Fruit fly (Drosophila melanogaster) whole organism, embryonic: Measurements from ENCODE around the gene CG14669.

ENCODE experiments used
- ATbp ChIP-seq: fragments of 200-800 bp; sonication (Bioruptor generic); optimal IDR thresholded peaks from 2 replicates; lab custom pipeline; 2017; ENCODE audit warnings: missing biosample characterization, mild to moderate bottlenecking, missing genetic modification characterization, missing genetic modification reagents
- Antp ChIP-seq: fragments of 200-800 bp; sonication (Bioruptor generic); optimal IDR thresholded peaks from 3 replicates; lab custom pipeline; 2016; ENCODE audit warnings: missing biosample characterization, missing genetic modification characterization
- B-H2 ChIP-seq: fragments of 200-800 bp; sonication (Bioruptor generic); optimal IDR thresholded peaks from 2 replicates; lab custom pipeline; 2018; ENCODE audit warnings: missing biosample characterization, mild to moderate bottlenecking, missing genetic modification characterization
- Bgb ChIP-seq: fragments of 200-800 bp; sonication (Bioruptor generic); IDR thresholded peaks from 2 replicates; pipeline ENCODE4 v1.3.6; 2022; ENCODE audit warnings: missing biosample characterization, missing genetic modification characterization; ENCODE audit not compliant: partially characterized antibody
- CG1024 ChIP-seq: fragments of 200-800 bp; sonication (Bioruptor generic); IDR thresholded peaks from 2 replicates; pipeline ENCODE4 v1.3.6; 2022; ENCODE audit warnings: missing biosample characterization, missing genetic modification characterization
- CG10462 ChIP-seq: fragments of 200-800 bp; sonication (Bioruptor generic); optimal IDR thresholded peaks from 2 replicates; lab custom pipeline; 2016; ENCODE audit warnings: missing biosample characterization, missing genetic modification characterization
- CG10654 ChIP-seq: fragments of 200-800 bp; sonication (Bioruptor generic); optimal IDR thresholded peaks from 2 replicates; lab custom pipeline; 2016; ENCODE audit warnings: missing biosample characterization, missing genetic modification characterization
- CG12155 ChIP-seq: fragments of 200-800 bp; sonication (Bioruptor generic); optimal IDR thresholded peaks from 3 replicates; lab custom pipeline; 2016; ENCODE audit warnings: missing biosample characterization, missing genetic modification characterization
- CG13775 ChIP-seq: fragments of 200-800 bp; sonication (Bioruptor generic); optimal IDR thresholded peaks from 3 replicates; lab custom pipeline; 2017; ENCODE audit warnings: missing biosample characterization, mild to moderate bottlenecking, missing genetic modification characterization
- CG15479 ChIP-seq: fragments of 200-800 bp; sonication (Bioruptor generic); optimal IDR thresholded peaks from 3 replicates; lab custom pipeline; 2019; ENCODE audit warnings: missing biosample characterization, mild to moderate bottlenecking, missing genetic modification characterization, moderate library complexity
- CG1647 ChIP-seq: fragments of 200-800 bp; sonication (Bioruptor generic); optimal IDR thresholded peaks from 3 replicates; lab custom pipeline; 2016; ENCODE audit warnings: missing biosample characterization, missing genetic modification characterization
- CG17802 ChIP-seq: fragments of 200-800 bp; sonication (Bioruptor generic); optimal IDR thresholded peaks from 2 replicates; lab custom pipeline; 2018; ENCODE audit warnings: missing biosample characterization, mild to moderate bottlenecking, missing genetic modification characterization, moderate library complexity
- CG31224 ChIP-seq: fragments of 200-800 bp; sonication (Bioruptor generic); IDR thresholded peaks from 2 replicates; pipeline ENCODE4 v1.3.6; 2022; ENCODE audit warnings: missing biosample characterization, missing genetic modification characterization
- CG3163 ChIP-seq: fragments of 200-800 bp; sonication (Bioruptor generic); optimal IDR thresholded peaks from 3 replicates; lab custom pipeline; 2016; ENCODE audit warnings: missing biosample characterization, missing genetic modification characterization
- CG32772 ChIP-seq: fragments of 200-800 bp; sonication (Bioruptor generic); IDR thresholded peaks from 2 replicates; pipeline ENCODE4 v1.3.6; 2022; ENCODE audit warnings: missing biosample characterization, missing genetic modification characterization
- CG6272 ChIP-seq: fragments of 200-800 bp; sonication (Bioruptor generic); IDR thresholded peaks from 2 replicates; pipeline ENCODE4 v1.3.6; 2022; ENCODE audit warnings: missing biosample characterization, missing genetic modification characterization
- CG7786 ChIP-seq: fragments of 200-800 bp; sonication (Bioruptor generic); optimal IDR thresholded peaks from 2 replicates; lab custom pipeline; 2016; ENCODE audit warnings: missing biosample characterization, missing genetic modification characterization
- CG9797 ChIP-seq: fragments of 200-800 bp; sonication (Bioruptor generic); optimal IDR thresholded peaks from 3 replicates; lab custom pipeline; 2018; ENCODE audit warnings: missing biosample characterization, mild to moderate bottlenecking, missing genetic modification characterization
- D19A ChIP-seq: fragments of 200-800 bp; optimal IDR thresholded peaks from 3 replicates; lab custom pipeline; 2019; ENCODE audit warnings: missing biosample characterization, mild to moderate bottlenecking, missing genetic modification characterization, moderate library complexity
- Ets97D ChIP-seq: fragments of 200-800 bp; sonication (Bioruptor generic); optimal IDR thresholded peaks from 3 replicates; lab custom pipeline; 2016; ENCODE audit warnings: missing biosample characterization, missing genetic modification characterization
- GATAe ChIP-seq: fragments of 200-800 bp; sonication (Bioruptor generic); conservative IDR thresholded peaks from 2 replicates; pipeline ENCODE4 v1.3.6; 2022; ENCODE audit warnings: missing biosample characterization, missing genetic modification characterization
- HLH3B ChIP-seq: fragments of 200-800 bp; sonication (Bioruptor generic); IDR thresholded peaks from 2 replicates; pipeline ENCODE4 v1.3.6; 2022; ENCODE audit warnings: missing biosample characterization, missing genetic modification characterization
- Hsf ChIP-seq: fragments of 200-800 bp; sonication (Bioruptor generic); optimal IDR thresholded peaks from 3 replicates; lab custom pipeline; 2016; ENCODE audit warnings: missing biosample characterization, missing genetic modification characterization
- Mrtf ChIP-seq: fragments of 200-800 bp; sonication (Bioruptor generic); IDR thresholded peaks from 3 replicates; pipeline ENCODE4 v1.3.6; 2022; ENCODE audit warnings: missing biosample characterization, missing genetic modification characterization
- Myb ChIP-seq: fragments of 200-800 bp; sonication (Bioruptor generic); optimal IDR thresholded peaks from 2 replicates; lab custom pipeline; 2016; ENCODE audit warnings: missing biosample characterization, missing genetic modification characterization
- NC2β ChIP-seq: fragments of 200-800 bp; sonication (Bioruptor generic); optimal IDR thresholded peaks from 2 replicates; lab custom pipeline; 2016; ENCODE audit warnings: missing biosample characterization, missing genetic modification characterization
- Optix ChIP-seq: fragments of 200-800 bp; sonication (Bioruptor generic); IDR thresholded peaks from 3 replicates; pipeline ENCODE4 v1.3.6; 2022; ENCODE audit warnings: missing biosample characterization, missing genetic modification characterization
- Sin3A ChIP-seq: fragments of >200 bp; optimal IDR thresholded peaks from 2 replicates; lab custom pipeline; 2018
- Sox100B ChIP-seq: fragments of 200-800 bp; sonication (Bioruptor generic); optimal IDR thresholded peaks from 3 replicates; lab custom pipeline; 2018; ENCODE audit warnings: missing biosample characterization, mild to moderate bottlenecking, missing genetic modification characterization
- Vsx1 ChIP-seq: fragments of 200-800 bp; sonication (Bioruptor generic); optimal IDR thresholded peaks from 2 replicates; lab custom pipeline; 2017; ENCODE audit warnings: missing biosample characterization, mild to moderate bottlenecking, missing genetic modification characterization, missing genetic modification reagents
- Xbp1 ChIP-seq: fragments of 200-800 bp; sonication (Bioruptor generic); optimal IDR thresholded peaks from 3 replicates; lab custom pipeline; 2016; ENCODE audit warnings: missing biosample characterization, mild to moderate bottlenecking, missing genetic modification characterization
- ase ChIP-seq: fragments of 200-800 bp; sonication (Bioruptor generic); IDR thresholded peaks from 3 replicates; pipeline ENCODE4 v1.3.6; 2022; ENCODE audit warnings: missing biosample characterization, missing genetic modification characterization
- az2 ChIP-seq: fragments of 200-800 bp; sonication (Bioruptor generic); optimal IDR thresholded peaks from 3 replicates; lab custom pipeline; 2016; ENCODE audit warnings: missing biosample characterization, missing genetic modification characterization
- cato ChIP-seq: fragments of 200-800 bp; sonication (Bioruptor generic); optimal IDR thresholded peaks from 2 replicates; lab custom pipeline; 2016; ENCODE audit warnings: missing biosample characterization, missing genetic modification characterization, borderline replicate concordance
- eve ChIP-seq, 2 experiments: fragments of >200 bp; optimal IDR thresholded peaks; 2 replicates each; lab custom pipeline; 2017; ENCODE audit warnings: missing biosample characterization in 2 of 2, missing genetic modification characterization in 2 of 2
- gce ChIP-seq: fragments of 200-800 bp; sonication (Bioruptor generic); IDR thresholded peaks from 3 replicates; pipeline ENCODE4 v1.3.6; 2022; ENCODE audit warnings: missing biosample characterization, missing genetic modification characterization
- gem ChIP-seq: fragments of 200-800 bp; sonication (Bioruptor generic); optimal IDR thresholded peaks from 2 replicates; lab custom pipeline; 2019; ENCODE audit warnings: missing biosample characterization, mild to moderate bottlenecking, missing genetic modification characterization, moderate library complexity
- grau ChIP-seq: fragments of 200-800 bp; optimal IDR thresholded peaks from 3 replicates; lab custom pipeline; 2019; ENCODE audit warnings: missing biosample characterization, mild to moderate bottlenecking, missing genetic modification characterization, moderate library complexity
- hbn ChIP-seq: fragments of 200-800 bp; sonication (Bioruptor generic); IDR thresholded peaks from 2 replicates; pipeline ENCODE4 v1.3.6; 2022; ENCODE audit warnings: missing biosample characterization, missing genetic modification characterization; ENCODE audit not compliant: partially characterized antibody
- insv ChIP-seq, 2 experiments: fragments of 200-800 bp; sonication (Bioruptor generic); optimal IDR thresholded peaks; 3 replicates each; lab custom pipeline; 2016 to 2018; ENCODE audit warnings: missing biosample characterization in 2 of 2, missing genetic modification characterization in 2 of 2
- klu ChIP-seq: fragments of 200-800 bp; sonication (Bioruptor generic); IDR thresholded peaks from 2 replicates; pipeline ENCODE4 v1.3.6; 2022; ENCODE audit warnings: missing biosample characterization, missing genetic modification characterization
- lov ChIP-seq, 2 experiments: fragments of 200-800 bp in 1 of 2; fragments of >200 bp in 1 of 2; sonication (Bioruptor generic) in 1 of 2; IDR thresholded peaks in 1 of 2; optimal IDR thresholded peaks in 1 of 2; 2 replicates in 1 of 2; 3 replicates in 1 of 2; pipeline versions ENCODE4 v1.3.6 to Lab custom; 2017 to 2022; ENCODE audit warnings: missing biosample characterization in 1 of 2, missing genetic modification characterization in 1 of 2
- odd ChIP-seq: fragments of 200-800 bp; sonication (Bioruptor generic); optimal IDR thresholded peaks from 2 replicates; lab custom pipeline; 2017; ENCODE audit warnings: missing biosample characterization, mild to moderate bottlenecking, missing genetic modification characterization
- phol ChIP-seq: fragments of 200-800 bp; sonication (Bioruptor generic); optimal IDR thresholded peaks from 3 replicates; lab custom pipeline; 2018; ENCODE audit warnings: missing biosample characterization, mild to moderate bottlenecking, missing genetic modification characterization, moderate library complexity
- row ChIP-seq: fragments of 200-800 bp; sonication (Bioruptor generic); IDR thresholded peaks from 3 replicates; pipeline ENCODE4 v1.3.6; 2022; ENCODE audit warnings: missing biosample characterization, missing genetic modification characterization
- schlank ChIP-seq: fragments of 200-800 bp; sonication (Bioruptor generic); optimal IDR thresholded peaks from 2 replicates; lab custom pipeline; 2018; ENCODE audit warnings: missing biosample characterization, mild to moderate bottlenecking, missing genetic modification characterization
- sens ChIP-seq: fragments of 200-800 bp; sonication (Bioruptor generic); peaks from one replicate; lab custom pipeline; 2016; ENCODE audit warnings: missing biosample characterization, missing genetic modification characterization
- slbo ChIP-seq: fragments of 200-800 bp; sonication (Bioruptor generic); IDR thresholded peaks from 2 replicates; pipeline ENCODE4 v1.3.6; 2022; ENCODE audit warnings: missing biosample characterization, missing genetic modification characterization
- sqz ChIP-seq: fragments of 200-800 bp; sonication (Bioruptor generic); optimal IDR thresholded peaks from 3 replicates; lab custom pipeline; 2018; ENCODE audit warnings: missing biosample characterization, mild to moderate bottlenecking, missing genetic modification characterization
- tap ChIP-seq: fragments of 200-800 bp; optimal IDR thresholded peaks from 3 replicates; lab custom pipeline; 2019; ENCODE audit warnings: missing biosample characterization, mild to moderate bottlenecking, missing genetic modification characterization, moderate library complexity
- tna ChIP-seq: fragments of 200-800 bp; sonication (Bioruptor generic); IDR thresholded peaks from 2 replicates; pipeline ENCODE4 v1.3.6; 2022; ENCODE audit warnings: missing biosample characterization, missing genetic modification characterization; ENCODE audit not compliant: partially characterized antibody
- usp ChIP-seq: fragments of >200 bp; optimal IDR thresholded peaks from 2 replicates; lab custom pipeline; 2017; ENCODE audit warnings: missing biosample characterization, missing genetic modification characterization

Gene CG14669

DNA sequence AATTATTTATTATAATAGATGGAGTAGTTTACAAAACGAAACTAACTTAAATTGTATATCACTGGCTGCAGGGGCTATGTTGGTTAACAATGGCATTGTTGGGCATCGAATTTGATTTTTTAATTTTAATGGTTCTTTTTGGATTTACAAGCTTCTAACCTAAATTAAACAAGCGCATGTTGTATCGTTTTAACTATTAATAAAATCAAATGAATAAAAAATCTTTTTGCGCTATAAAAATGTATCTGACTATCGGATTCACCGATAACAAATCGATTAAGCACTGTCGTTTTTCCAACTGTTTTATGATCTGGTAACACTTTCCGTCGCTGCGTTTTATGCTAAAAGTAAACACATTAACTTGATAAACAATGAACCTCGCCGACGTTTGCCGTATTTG is 39.6 kb upstream of the CG14669 start, which contains the start of the genes hd and CG14667 (continued):
- TF ChIP-seq sens (GFP tag; lab: Kevin White, UChicago) = peak; percentile 84
- no peak for TF ChIP-seq CG32772
- TF ChIP-seq CG31224 (GFP tag; lab: Robert Waterston, UW) = no peak
- TF ChIP-seq gem (tag; lab: Kevin White, UChicago) = no peak
- TF ChIP-seq CG1647 = no peak
- TF ChIP-seq CG1024 (GFP tag; lab: Robert Waterston, UW) = no peak
- 0 out of 3 replicates have a peak, but pooled peaks have one; percentile 42 for TF ChIP-seq row (GFP tag; lab: Robert Waterston, UW)
- TF ChIP-seq Ets97D (GFP tag; lab: Kevin White, UChicago) = peak; percentile 23
- TF ChIP-seq lov (optimal IDR thresholded peaks at IDR 0.05; lab: Kevin White, UChicago) = no peak
- TF ChIP-seq lov (GFP tag; IDR thresholded peaks at IDR 0.05; lab: Robert Waterston, UW) = no peak
- no peak for TF ChIP-seq D19A (tag; lab: Kevin White, UChicago)
- TF ChIP-seq CG10462 (GFP tag; lab: Kevin White, UChicago) = no peak
- no peak for TF ChIP-seq odd (GFP tag; lab: Kevin White, UChicago)
- TF ChIP-seq Antp (GFP tag; lab: Kevin White, UChicago) = no peak
- peak; percentile 23; the same call in 1 of the 2 replicates for TF ChIP-seq tna (GFP tag; lab: Robert Waterston, UW)
- peak; percentile 21 for TF ChIP-seq phol
- no peak for TF ChIP-seq CG7786
- TF ChIP-seq gce (GFP tag; lab: Robert Waterston, UW) = no peak
- TF ChIP-seq HLH3B (GFP tag; lab: Robert Waterston, UW) = no peak
- no peak for TF ChIP-seq Vsx1
- TF ChIP-seq az2 (GFP tag; lab: Kevin White, UChicago) = no peak
- TF ChIP-seq CG15479 = no peak
- TF ChIP-seq hbn (GFP tag; lab: Robert Waterston, UW) = peak; percentile 47; the same call in 1 of the 2 replicates
- no peak for TF ChIP-seq NC2β
- TF ChIP-seq cato = no peak
- TF ChIP-seq sqz (GFP tag; lab: Kevin White, UChicago) = no peak
- no peak for TF ChIP-seq tap (tag; lab: Kevin White, UChicago)
- TF ChIP-seq eve (GFP tag; optimal IDR thresholded peaks at IDR 0.05; lab: Kevin White, UChicago) = no peak
- TF ChIP-seq CG17802 = no peak
- no peak for TF ChIP-seq Xbp1
- no peak for TF ChIP-seq Optix (GFP tag; lab: Robert Waterston, UW)
- TF ChIP-seq Hsf (GFP tag; lab: Kevin White, UChicago) = no peak
- no peak for TF ChIP-seq grau (tag; lab: Kevin White, UChicago)
- TF ChIP-seq klu = no peak
- peak; percentile 32; the same call in 1 of the 2 replicates for TF ChIP-seq Bgb (GFP tag; lab: Robert Waterston, UW)
- TF ChIP-seq CG12155 (GFP tag; lab: Kevin White, UChicago) = peak; percentile 17
- peak; percentile 33 for TF ChIP-seq Sin3A (lab: Kevin White, UChicago)
- TF ChIP-seq CG3163 (GFP tag; lab: Kevin White, UChicago) = no peak
- peak; percentile 53 for TF ChIP-seq CG9797 (GFP tag; lab: Kevin White, UChicago)
- TF ChIP-seq CG6272 (GFP tag; lab: Robert Waterston, UW) = no peak
- no peak for TF ChIP-seq usp (GFP tag; lab: Kevin White, UChicago)
- TF ChIP-seq CG13775 (GFP tag; lab: Kevin White, UChicago) = no peak
- TF ChIP-seq slbo = no peak
- TF ChIP-seq Sox100B = no peak
- TF ChIP-seq schlank (tag; lab: Kevin White, UChicago) = no peak
- no peak for TF ChIP-seq Mrtf
- TF ChIP-seq Myb (GFP tag; lab: Kevin White, UChicago) = no peak
- TF ChIP-seq ATbp (GFP tag; lab: Kevin White, UChicago) = no peak
- no peak for TF ChIP-seq B-H2 (GFP tag; lab: Kevin White, UChicago)
- no peak for TF ChIP-seq GATAe (GFP tag; lab: Robert Waterston, UW)
- TF ChIP-seq ase (GFP tag; lab: Robert Waterston, UW) = no peak
- TF ChIP-seq insv (GFP tag; optimal IDR thresholded peaks at IDR 0.05; lab: Kevin White, UChicago) = no peak
- TF ChIP-seq CG10654 (GFP tag; lab: Kevin White, UChicago) = no peak
